Worm (Caenorhabditis elegans) whole organism, L3 larva: Measurements from ENCODE around the gene R09A8.2.

Source experiments
- aly-2 ChIP-seq: fragments of 150-350 bp; optimal IDR thresholded peaks from 2 replicates; lab custom pipeline; 2014; ENCODE audit warnings: missing biosample characterization, missing genetic modification characterization
- elt-2 ChIP-seq: sonication (generic microtip); optimal IDR thresholded peaks from 2 replicates; lab custom pipeline; 2016; ENCODE audit warnings: missing genetic modification reagents, mild to moderate bottlenecking, missing genetic modification characterization, missing compliant biosample characterization
- nfya-1 ChIP-seq: sonication (generic microtip); optimal IDR thresholded peaks from 2 replicates; lab custom pipeline; 2017; ENCODE audit warnings: missing genetic modification characterization, mild to moderate bottlenecking, missing compliant biosample characterization, antibody characterized with exemption, moderate library complexity; ENCODE audit not compliant: insufficient read depth
- nhr-237 ChIP-seq: fragments of 150-350 bp; optimal IDR thresholded peaks from 2 replicates; lab custom pipeline; 2014; ENCODE audit warnings: missing biosample characterization, missing genetic modification characterization
- nhr-28 ChIP-seq: fragments of 150-350 bp; optimal IDR thresholded peaks from 2 replicates; lab custom pipeline; 2014; ENCODE audit warnings: missing biosample characterization, missing genetic modification characterization
- unc-39 ChIP-seq: sonication (generic microtip); optimal IDR thresholded peaks from 4 replicates; lab custom pipeline; 2017; ENCODE audit warnings: missing biosample characterization, missing genetic modification characterization

DNA sequence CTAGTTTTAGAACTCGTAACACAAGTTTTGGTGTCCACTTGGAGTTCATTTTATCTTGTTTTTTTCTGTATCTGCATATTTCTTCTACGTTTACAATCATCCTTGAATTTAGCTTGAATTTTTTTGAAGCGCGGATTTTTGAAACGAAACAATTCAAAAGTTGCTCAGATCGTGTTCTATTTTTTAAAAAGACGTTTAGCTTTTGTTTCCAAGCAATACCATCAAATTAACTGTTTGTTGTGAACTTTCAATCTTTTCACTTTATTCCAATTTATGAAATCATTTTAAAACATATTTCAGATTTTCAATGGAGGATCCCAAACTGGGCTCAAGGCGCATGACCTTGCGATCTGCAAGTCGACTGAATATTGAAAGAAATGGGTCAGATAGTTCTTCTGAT, at the start of gene R09A8.2:
- no peak for TF ChIP-seq nhr-28 (tag; lab: Kevin White, UChicago)
- no peak for TF ChIP-seq aly-2
- TF ChIP-seq nfya-1 (tag; lab: Kevin White, UChicago), result no peak
- TF ChIP-seq elt-2 (tag; lab: Kevin White, UChicago), result no peak
- TF ChIP-seq nhr-237 (tag; lab: Kevin White, UChicago), result no peak
- TF ChIP-seq unc-39 (tag; lab: Kevin White, UChicago), result no peak
